Fruit fly (Drosophila melanogaster) whole organism, embryonic: ENCODE data around the gene yellow-e3.

Experiments
- Abd-B ChIP-seq: fragments of 200-800 bp; sonication (Bioruptor generic); optimal IDR thresholded peaks from 2 replicates; lab custom pipeline; 2018; ENCODE audit warnings: missing biosample characterization, mild to moderate bottlenecking, missing genetic modification characterization, moderate library complexity
- CG10543 ChIP-seq: fragments of 200-800 bp; sonication (Bioruptor generic); optimal IDR thresholded peaks from 3 replicates; lab custom pipeline; 2017; ENCODE audit warnings: missing biosample characterization, mild to moderate bottlenecking, missing genetic modification characterization, moderate library complexity
- CG10979 ChIP-seq: fragments of 200-800 bp; sonication (Bioruptor generic); optimal IDR thresholded peaks from 2 replicates; lab custom pipeline; 2018; ENCODE audit warnings: missing biosample characterization, mild to moderate bottlenecking, missing genetic modification characterization, moderate library complexity
- CG14050 ChIP-seq: fragments of 200-800 bp; sonication (Bioruptor generic); IDR thresholded peaks from 3 replicates; pipeline ENCODE4 v1.3.6; 2022; ENCODE audit warnings: missing biosample characterization, missing genetic modification characterization
- CG17186 ChIP-seq: fragments of 200-800 bp; sonication (Bioruptor generic); optimal IDR thresholded peaks from 3 replicates; lab custom pipeline; 2017; ENCODE audit warnings: missing biosample characterization, missing genetic modification reagents, missing genetic modification characterization
- CG2875 ChIP-seq: fragments of 200-800 bp; sonication (Bioruptor generic); optimal IDR thresholded peaks from 2 replicates; lab custom pipeline; 2017; ENCODE audit warnings: missing biosample characterization, mild to moderate bottlenecking, missing genetic modification characterization, missing genetic modification reagents
- CG3065 ChIP-seq: fragments of 200-800 bp; sonication (Bioruptor generic); optimal IDR thresholded peaks from 2 replicates; lab custom pipeline; 2016; ENCODE audit warnings: missing biosample characterization, missing genetic modification characterization
- CG31365 ChIP-seq: fragments of 200-800 bp; sonication (Bioruptor generic); optimal IDR thresholded peaks from 2 replicates; lab custom pipeline; 2018; ENCODE audit warnings: missing biosample characterization, mild to moderate bottlenecking, missing genetic modification characterization
- CG31441 ChIP-seq: fragments of 200-800 bp; sonication (Bioruptor generic); IDR thresholded peaks from 2 replicates; pipeline ENCODE4 v1.3.6; 2022; ENCODE audit warnings: missing biosample characterization, missing genetic modification characterization
- CG3726 ChIP-seq: fragments of 200-800 bp; sonication (Bioruptor generic); IDR thresholded peaks from 3 replicates; pipeline ENCODE4, ENCODE4 v1.3.6; 2022; ENCODE audit warnings: missing biosample characterization, missing genetic modification characterization
- CG4360 ChIP-seq: fragments of 200-800 bp; sonication (Bioruptor generic); IDR thresholded peaks from 2 replicates; pipeline ENCODE4 v1.3.6; 2022; ENCODE audit warnings: missing biosample characterization, missing genetic modification characterization
- CG4617 ChIP-seq: fragments of 200-800 bp; sonication (Bioruptor generic); optimal IDR thresholded peaks from 3 replicates; lab custom pipeline; 2016; ENCODE audit warnings: missing biosample characterization, missing genetic modification characterization, borderline replicate concordance
- CG4707 ChIP-seq: fragments of 200-800 bp; sonication (Bioruptor generic); optimal IDR thresholded peaks from 2 replicates; lab custom pipeline; 2018; ENCODE audit warnings: missing biosample characterization, mild to moderate bottlenecking, missing genetic modification characterization, moderate library complexity
- CG5180 ChIP-seq: fragments of 200-800 bp; sonication (Bioruptor generic); optimal IDR thresholded peaks from 3 replicates; lab custom pipeline; 2017; ENCODE audit warnings: missing biosample characterization, missing genetic modification characterization, mild to moderate bottlenecking, moderate library complexity, missing genetic modification reagents
- CG6765 ChIP-seq: fragments of 200-800 bp; sonication (Bioruptor generic); optimal IDR thresholded peaks from 3 replicates; lab custom pipeline; 2017; ENCODE audit warnings: missing biosample characterization, mild to moderate bottlenecking, missing genetic modification characterization
- CG7357 ChIP-seq: fragments of 200-800 bp; sonication (Bioruptor generic); IDR thresholded peaks from 3 replicates; pipeline ENCODE4 v1.3.6; 2022; ENCODE audit warnings: missing biosample characterization, missing genetic modification characterization
- CG7372 ChIP-seq: fragments of 200-800 bp; sonication (Bioruptor generic); IDR thresholded peaks from 2 replicates; pipeline ENCODE4 v1.3.6; 2022; ENCODE audit warnings: missing biosample characterization, missing genetic modification characterization
- CG8478 ChIP-seq: fragments of >200 bp; optimal IDR thresholded peaks from 2 replicates; lab custom pipeline; 2018
- CG8944 ChIP-seq: fragments of 200-800 bp; sonication (Bioruptor generic); optimal IDR thresholded peaks from 3 replicates; lab custom pipeline; 2016; ENCODE audit warnings: missing biosample characterization, missing genetic modification characterization
- CG9727 ChIP-seq: fragments of 200-800 bp; sonication (Bioruptor generic); optimal IDR thresholded peaks from 3 replicates; lab custom pipeline; 2017; ENCODE audit warnings: missing biosample characterization, mild to moderate bottlenecking, missing genetic modification characterization
- D19A ChIP-seq: fragments of 200-800 bp; optimal IDR thresholded peaks from 3 replicates; lab custom pipeline; 2019; ENCODE audit warnings: missing biosample characterization, mild to moderate bottlenecking, missing genetic modification characterization, moderate library complexity
- HLH4C ChIP-seq: fragments of 200-800 bp; sonication (Bioruptor generic); IDR thresholded peaks from 3 replicates; pipeline ENCODE4 v1.3.6; 2022; ENCODE audit warnings: missing biosample characterization, missing genetic modification characterization; ENCODE audit not compliant: partially characterized antibody
- Lim3 ChIP-seq: fragments of 200-800 bp; sonication (Bioruptor generic); IDR thresholded peaks from 2 replicates; pipeline ENCODE4 v1.3.6; 2022; ENCODE audit warnings: missing biosample characterization, missing genetic modification characterization
- Max ChIP-seq: fragments of 200-800 bp; sonication (Bioruptor generic); optimal IDR thresholded peaks from 2 replicates; lab custom pipeline; 2016; ENCODE audit warnings: missing biosample characterization, mild to moderate bottlenecking, missing genetic modification characterization
- Neu2 ChIP-seq: fragments of 200-800 bp; sonication (Bioruptor generic); optimal IDR thresholded peaks from 3 replicates; lab custom pipeline; 2016; ENCODE audit warnings: missing biosample characterization, missing genetic modification characterization, borderline replicate concordance
- Nf-YC ChIP-seq: fragments of 200-800 bp; optimal IDR thresholded peaks from 3 replicates; lab custom pipeline; 2019; ENCODE audit warnings: missing biosample characterization, mild to moderate bottlenecking, missing genetic modification characterization, moderate library complexity
- Oli ChIP-seq: fragments of 200-800 bp; sonication (Bioruptor generic); optimal IDR thresholded peaks from 2 replicates; lab custom pipeline; 2018; ENCODE audit warnings: missing biosample characterization, mild to moderate bottlenecking, missing genetic modification characterization, moderate library complexity
- Sox102F ChIP-seq: fragments of 200-800 bp; sonication (Bioruptor generic); optimal IDR thresholded peaks from 2 replicates; lab custom pipeline; 2018; ENCODE audit warnings: missing biosample characterization, mild to moderate bottlenecking, missing genetic modification characterization, moderate library complexity
- Taf1 ChIP-seq: fragments of 200-800 bp; sonication (Bioruptor generic); IDR thresholded peaks from 2 replicates; pipeline ENCODE4 v1.3.6; 2022; ENCODE audit warnings: missing biosample characterization, missing genetic modification characterization
- cg ChIP-seq: fragments of 200-800 bp; sonication (Bioruptor generic); optimal IDR thresholded peaks from 3 replicates; lab custom pipeline; 2019; ENCODE audit warnings: missing biosample characterization, mild to moderate bottlenecking, missing genetic modification characterization, moderate library complexity
- corto ChIP-seq: fragments of 200-800 bp; sonication (Bioruptor generic); optimal IDR thresholded peaks from 2 replicates; lab custom pipeline; 2016; ENCODE audit warnings: missing biosample characterization, mild to moderate bottlenecking, missing genetic modification characterization, moderate library complexity
- cwo ChIP-seq: fragments of 200-800 bp; sonication (Bioruptor generic); optimal IDR thresholded peaks from 3 replicates; lab custom pipeline; 2017; ENCODE audit warnings: missing biosample characterization, missing genetic modification characterization, mild to moderate bottlenecking, moderate library complexity, missing genetic modification reagents
- en ChIP-seq: fragments of 200-800 bp; sonication (Bioruptor generic); optimal IDR thresholded peaks from 2 replicates; lab custom pipeline; 2016; ENCODE audit warnings: missing biosample characterization, missing genetic modification characterization
- ewg ChIP-seq: fragments of 200-800 bp; sonication (Bioruptor generic); optimal IDR thresholded peaks from 3 replicates; lab custom pipeline; 2017; ENCODE audit warnings: mild to moderate bottlenecking, missing biosample characterization, missing genetic modification reagents, missing genetic modification characterization
- grau ChIP-seq: fragments of 200-800 bp; optimal IDR thresholded peaks from 3 replicates; lab custom pipeline; 2019; ENCODE audit warnings: missing biosample characterization, mild to moderate bottlenecking, missing genetic modification characterization, moderate library complexity
- lab ChIP-seq: fragments of 200-800 bp; sonication (Bioruptor generic); optimal IDR thresholded peaks from 3 replicates; lab custom pipeline; 2017; ENCODE audit warnings: missing biosample characterization, missing genetic modification characterization, mild to moderate bottlenecking, moderate library complexity, missing genetic modification reagents
- mirr ChIP-seq: fragments of 200-800 bp; sonication (Bioruptor generic); optimal IDR thresholded peaks from 3 replicates; lab custom pipeline; 2018; ENCODE audit warnings: missing biosample characterization, mild to moderate bottlenecking, missing genetic modification characterization
- mld ChIP-seq: fragments of 200-800 bp; sonication (Bioruptor generic); IDR thresholded peaks from 3 replicates; pipeline ENCODE4 v1.3.6; 2022; ENCODE audit warnings: missing biosample characterization, missing genetic modification characterization; ENCODE audit not compliant: partially characterized antibody
- rib ChIP-seq: fragments of 200-800 bp; sonication (Bioruptor generic); IDR thresholded peaks from 2 replicates; pipeline ENCODE4 v1.3.6; 2022; ENCODE audit warnings: missing biosample characterization, missing genetic modification characterization
- shn ChIP-seq: fragments of 200-800 bp; sonication (Bioruptor generic); optimal IDR thresholded peaks from 3 replicates; lab custom pipeline; 2016; ENCODE audit warnings: missing biosample characterization, missing genetic modification characterization
- sim ChIP-seq: fragments of 200-800 bp; sonication (Bioruptor generic); IDR thresholded peaks from 2 replicates; pipeline ENCODE4 v1.3.6; 2022; ENCODE audit warnings: missing biosample characterization, missing genetic modification characterization
- slp2 ChIP-seq: fragments of 200-800 bp; sonication (Bioruptor generic); optimal IDR thresholded peaks from 2 replicates; lab custom pipeline; 2016; ENCODE audit warnings: missing biosample characterization, missing genetic modification characterization
- sna ChIP-seq: fragments of 200-800 bp; sonication (Bioruptor generic); IDR thresholded peaks from 2 replicates; pipeline ENCODE4 v1.3.6; 2022; ENCODE audit warnings: missing biosample characterization, missing genetic modification characterization; ENCODE audit not compliant: partially characterized antibody
- stc ChIP-seq: fragments of 200-800 bp; sonication (Bioruptor generic); IDR thresholded peaks from 2 replicates; pipeline ENCODE4 v1.3.6; 2022; ENCODE audit warnings: missing biosample characterization, missing genetic modification characterization
- stwl ChIP-seq: fragments of 200-800 bp; sonication (Bioruptor generic); optimal IDR thresholded peaks from 3 replicates; lab custom pipeline; 2018; ENCODE audit warnings: missing biosample characterization, mild to moderate bottlenecking, missing genetic modification characterization, moderate library complexity
- trh ChIP-seq: fragments of 200-800 bp; sonication (Bioruptor generic); optimal IDR thresholded peaks from 2 replicates; lab custom pipeline; 2016; ENCODE audit warnings: missing biosample characterization, missing genetic modification characterization
- vnd ChIP-seq: fragments of 200-800 bp; sonication (Bioruptor generic); IDR thresholded peaks from 3 replicates; pipeline ENCODE4 v1.3.6; 2022; ENCODE audit warnings: missing biosample characterization, missing genetic modification characterization; ENCODE audit not compliant: partially characterized antibody

yellow-e3 gene

dm6 chr3R:13364175-13365174 is 40.2 kb downstream of the yellow-e3 start, which contains the start of gene Dic1 (continued):
- TF ChIP-seq CG31365 (tag; lab: Kevin White, UChicago) (peak; percentile 64), CG9727 (peak; percentile 99), Neu2 (no peak), CG8478 (lab: Kevin White, UChicago) (no peak), HLH4C (GFP tag; lab: Robert Waterston, UW) (peak; percentile 53; the same call in 1 of the 3 replicates), CG17186 (peak; percentile 80), CG6765 (GFP tag; lab: Kevin White, UChicago) (peak; percentile 94), CG5180 (peak; percentile 92), mirr (GFP tag; lab: Kevin White, UChicago) (peak; percentile 14), slp2 (GFP tag; lab: Kevin White, UChicago) (peak; percentile 88), Lim3 (GFP tag; lab: Robert Waterston, UW) (peak; percentile 74), D19A (tag; lab: Kevin White, UChicago) (peak; percentile 95), stwl (tag; lab: Kevin White, UChicago) (peak; percentile 37), Abd-B (GFP tag; lab: Kevin White, UChicago) (peak; percentile 96), sna (0 out of 2 replicates have a peak, but pooled peaks have one; percentile 36), rib (GFP tag; lab: Robert Waterston, UW) (peak; percentile 79), CG3065 (peak; percentile 61), vnd (GFP tag; lab: Robert Waterston, UW) (0 out of 3 replicates have a peak, but pooled peaks have one; percentile 7), Taf1 (GFP tag; lab: Robert Waterston, UW) (peak; percentile 76), mld (no peak), CG4360 (peak; percentile 50), cg (peak; percentile 74), Sox102F (peak; percentile 98), sim (GFP tag; lab: Robert Waterston, UW) (no peak), en (peak; percentile 76), trh (GFP tag; lab: Kevin White, UChicago) (peak; percentile 82), Nf-YC (tag; lab: Kevin White, UChicago) (peak; percentile 87), shn (GFP tag; lab: Kevin White, UChicago) (peak; percentile 86), CG14050 (GFP tag; lab: Robert Waterston, UW) (peak; percentile 87), CG4617 (peak; percentile 84), CG7372 (GFP tag; lab: Robert Waterston, UW) (peak; percentile 92), CG4707 (GFP tag; lab: Kevin White, UChicago) (peak; percentile 77), CG10543 (GFP tag; lab: Kevin White, UChicago) (peak; percentile 98), Max (GFP tag; lab: Kevin White, UChicago) (peak; percentile 95), CG8944 (GFP tag; lab: Kevin White, UChicago) (peak; percentile 85), ewg (GFP tag; lab: Kevin White, UChicago) (peak; percentile 93), corto (peak; percentile 84), CG3726 (GFP tag; lab: Robert Waterston, UW) (peak; percentile 67; the same call in 2 of the 3 replicates), CG7357 (GFP tag; lab: Robert Waterston, UW) (peak; percentile 85), cwo (peak; percentile 97), CG10979 (peak; percentile 99), Oli (peak; percentile 98), stc (GFP tag; lab: Robert Waterston, UW) (peak; percentile 89), CG31441 (GFP tag; lab: Robert Waterston, UW) (peak; percentile 98), lab (peak; percentile 98), grau (tag; lab: Kevin White, UChicago) (peak; percentile 96), CG2875 (GFP tag; lab: Kevin White, UChicago) (peak; percentile 94)
